Fruit fly (Drosophila melanogaster) whole organism, wandering third instar larva: ENCODE measurements around the gene CG9953.

Experiments
- Abd-B ChIP-seq: fragments of >200 bp; optimal IDR thresholded peaks from 2 replicates; lab custom pipeline; 2017; ENCODE audit warnings: missing biosample characterization, missing genetic modification characterization
- CG32264 ChIP-seq: fragments of 200-800 bp; sonication (Bioruptor generic); optimal IDR thresholded peaks from 2 replicates; lab custom pipeline; 2016; ENCODE audit warnings: missing biosample characterization, missing genetic modification characterization
- CG9705 ChIP-seq: fragments of 200-800 bp; sonication (Bioruptor generic); optimal IDR thresholded peaks from 2 replicates; lab custom pipeline; 2018; ENCODE audit warnings: missing biosample characterization, mild to moderate bottlenecking, missing genetic modification characterization
- CrebA ChIP-seq: fragments of 200-800 bp; sonication (Bioruptor generic); optimal IDR thresholded peaks from 2 replicates; lab custom pipeline; 2016; ENCODE audit warnings: missing biosample characterization, mild to moderate bottlenecking, missing genetic modification characterization, borderline replicate concordance
- Dfd ChIP-seq: fragments of >200 bp; optimal IDR thresholded peaks from 2 replicates; lab custom pipeline; 2017; ENCODE audit warnings: missing biosample characterization, missing genetic modification characterization
- HLH106 ChIP-seq: fragments of 200-800 bp; optimal IDR thresholded peaks from 3 replicates; lab custom pipeline; 2019; ENCODE audit warnings: missing biosample characterization, mild to moderate bottlenecking, missing genetic modification characterization, moderate library complexity
- Hnf4 ChIP-seq: fragments of 200-800 bp; sonication (Bioruptor generic); optimal IDR thresholded peaks from 2 replicates; lab custom pipeline; 2016; ENCODE audit warnings: missing biosample characterization, mild to moderate bottlenecking, missing genetic modification characterization
- Hr78 ChIP-seq: fragments of >200 bp; optimal IDR thresholded peaks from 2 replicates; lab custom pipeline; 2017; ENCODE audit warnings: missing biosample characterization, missing genetic modification characterization
- Jra ChIP-seq: sonication (Bioruptor generic); optimal IDR thresholded peaks from 2 replicates; lab custom pipeline; 2016; ENCODE audit warnings: missing biosample characterization, missing genetic modification characterization
- Mio ChIP-seq: sonication (Bioruptor generic); optimal IDR thresholded peaks from 2 replicates; lab custom pipeline; 2016; ENCODE audit warnings: missing biosample characterization, missing genetic modification characterization
- Myc ChIP-seq: fragments of >200 bp; optimal IDR thresholded peaks from 2 replicates; lab custom pipeline; 2017
- N ChIP-seq: fragments of >200 bp; optimal IDR thresholded peaks from 2 replicates; lab custom pipeline; 2018; ENCODE audit warnings: missing biosample characterization, missing external identifiers, missing genetic modification characterization
- OdsH ChIP-seq: fragments of 200-800 bp; sonication (Bioruptor generic); optimal IDR thresholded peaks from 2 replicates; lab custom pipeline; 2016; ENCODE audit warnings: missing biosample characterization, mild to moderate bottlenecking, missing genetic modification characterization
- Rel ChIP-seq, 2 experiments: fragments of 200-800 bp; sonication (Bioruptor generic) in 1 of 2; optimal IDR thresholded peaks; 2 replicates in 1 of 2; 3 replicates in 1 of 2; lab custom pipeline; 2016 to 2019; ENCODE audit warnings: mild to moderate bottlenecking in 2 of 2, missing biosample characterization in 2 of 2, missing genetic modification characterization in 2 of 2, moderate library complexity in 1 of 2
- Sp1 ChIP-seq: fragments of 200-800 bp; sonication (Bioruptor generic); optimal IDR thresholded peaks from 3 replicates; lab custom pipeline; 2019; ENCODE audit warnings: missing biosample characterization, mild to moderate bottlenecking, missing genetic modification characterization, moderate library complexity
- Vsx2 ChIP-seq: fragments of 200-300, 225-300 bp; sonication (Bioruptor generic); optimal IDR thresholded peaks from 2 replicates; lab custom pipeline; 2018; ENCODE audit warnings: missing biosample characterization, missing genetic modification characterization; ENCODE audit not compliant: partially characterized antibody
- br ChIP-seq: fragments of 200-800 bp; sonication (Bioruptor generic); optimal IDR thresholded peaks from 2 replicates; lab custom pipeline; 2016; ENCODE audit warnings: missing biosample characterization, missing genetic modification characterization
- brk ChIP-seq: fragments of 200-800 bp; sonication (Bioruptor generic); optimal IDR thresholded peaks from 2 replicates; lab custom pipeline; 2016; ENCODE audit warnings: missing biosample characterization, mild to moderate bottlenecking, missing genetic modification characterization
- dl ChIP-seq, 2 experiments: fragments of 175-275, 200-275 bp in 1 of 2; fragments of 200-275 bp in 1 of 2; sonication (Bioruptor generic); optimal IDR thresholded peaks; lab custom pipeline; 2018; ENCODE audit warnings: mild to moderate bottlenecking in 2 of 2, missing biosample characterization in 2 of 2, missing genetic modification characterization in 2 of 2, moderate library complexity in 2 of 2; ENCODE audit not compliant: partially characterized antibody in 2 of 2, insufficient read depth in 1 of 2
- dmrt93B ChIP-seq: fragments of 200-800 bp; sonication (Bioruptor generic); optimal IDR thresholded peaks from 2 replicates; lab custom pipeline; 2018; ENCODE audit warnings: missing biosample characterization, mild to moderate bottlenecking, missing genetic modification characterization
- dsf ChIP-seq: sonication (Bioruptor generic); optimal IDR thresholded peaks from 2 replicates; lab custom pipeline; 2016; ENCODE audit warnings: missing biosample characterization, missing genetic modification characterization, borderline replicate concordance
- ey ChIP-seq: fragments of 200-800 bp; sonication (Bioruptor generic); optimal IDR thresholded peaks from 2 replicates; lab custom pipeline; 2016; ENCODE audit warnings: missing biosample characterization, missing genetic modification characterization
- foxo ChIP-seq, 2 experiments: fragments of 200-800 bp; sonication (Bioruptor generic); optimal IDR thresholded peaks; 2 replicates in 1 of 2; 3 replicates in 1 of 2; lab custom pipeline; 2016 to 2017; ENCODE audit warnings: missing biosample characterization in 2 of 2, missing genetic modification characterization in 2 of 2
- fru ChIP-seq: fragments of 200-800 bp; sonication (Bioruptor generic); optimal IDR thresholded peaks from 3 replicates; lab custom pipeline; 2016; ENCODE audit warnings: missing biosample characterization, mild to moderate bottlenecking, missing genetic modification characterization
- h ChIP-seq: fragments of 200-800 bp; sonication (Bioruptor generic); optimal IDR thresholded peaks from 3 replicates; lab custom pipeline; 2016; ENCODE audit warnings: missing biosample characterization, mild to moderate bottlenecking, missing genetic modification characterization
- jim ChIP-seq: fragments of 175-275, 200-325 bp; sonication (Bioruptor generic); optimal IDR thresholded peaks from 2 replicates; lab custom pipeline; 2016; ENCODE audit warnings: missing biosample characterization, mild to moderate bottlenecking, missing genetic modification characterization
- pan ChIP-seq: fragments of >200 bp; optimal IDR thresholded peaks from 2 replicates; lab custom pipeline; 2017
- psq ChIP-seq: fragments of 200-800 bp; sonication (Bioruptor generic); optimal IDR thresholded peaks from 3 replicates; lab custom pipeline; 2017; ENCODE audit warnings: missing biosample characterization, mild to moderate bottlenecking, missing genetic modification characterization, moderate library complexity
- rgr ChIP-seq: fragments of 200-800 bp; sonication (Bioruptor generic); optimal IDR thresholded peaks from 3 replicates; lab custom pipeline; 2016; ENCODE audit warnings: missing biosample characterization, mild to moderate bottlenecking, missing genetic modification characterization
- sage ChIP-seq: fragments of 200-800 bp; sonication (Bioruptor generic); optimal IDR thresholded peaks from 2 replicates; lab custom pipeline; 2016; ENCODE audit warnings: missing biosample characterization, mild to moderate bottlenecking, missing genetic modification characterization
- sv ChIP-seq: fragments of 200-800 bp; sonication (Bioruptor generic); optimal IDR thresholded peaks from 3 replicates; lab custom pipeline; 2016; ENCODE audit warnings: missing biosample characterization, missing genetic modification characterization
- tai ChIP-seq: sonication (Bioruptor generic); optimal IDR thresholded peaks from 2 replicates; lab custom pipeline; 2016; ENCODE audit warnings: missing biosample characterization, missing genetic modification characterization
- woc ChIP-seq: sonication (Bioruptor generic); optimal IDR thresholded peaks from 2 replicates; lab custom pipeline; 2016; ENCODE audit warnings: missing biosample characterization, mild to moderate bottlenecking, missing genetic modification characterization

The CG9953 gene

DNA sequence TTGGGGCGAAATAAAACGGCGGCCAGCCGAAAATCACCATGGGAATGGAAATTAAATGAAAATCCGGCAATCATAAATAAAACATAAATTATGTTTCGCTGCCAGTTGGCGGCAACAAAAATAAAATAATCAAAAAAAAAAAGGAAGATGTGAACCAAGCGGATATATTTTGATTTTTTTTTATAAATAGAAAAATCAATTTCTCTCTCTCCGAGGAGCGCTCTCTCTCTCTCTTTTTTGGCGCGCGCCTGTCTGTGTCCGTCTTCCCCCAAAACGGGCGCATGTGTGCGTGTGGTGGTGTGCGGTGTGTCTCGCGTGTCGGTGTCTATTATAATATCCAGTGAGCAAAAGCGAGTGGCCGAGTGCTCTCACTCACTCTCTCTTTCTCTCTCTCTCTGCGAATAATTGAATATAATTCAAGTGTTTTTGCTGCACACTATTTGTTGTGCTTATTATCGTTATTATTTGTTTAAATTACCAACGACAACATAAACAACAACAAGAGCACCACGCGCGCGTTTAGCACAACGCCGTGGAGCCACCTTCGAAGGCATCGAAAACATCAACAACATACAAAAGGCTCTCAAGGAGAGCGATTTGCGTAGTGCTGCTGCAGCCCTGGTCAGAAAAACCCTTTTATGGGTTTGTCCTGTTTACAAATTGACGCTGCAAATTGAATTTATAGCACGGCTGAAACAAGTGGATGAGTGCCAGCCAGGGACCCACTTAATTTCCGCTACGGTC is 26.1 kb upstream of the CG9953 start:
- no peak for TF ChIP-seq CG9705 (GFP tag; lab: Kevin White, UChicago)
- no peak for TF ChIP-seq HLH106 (tag; lab: Kevin White, UChicago)
- no peak for TF ChIP-seq Vsx2 (GFP tag; lab: Kevin White, UChicago)
- TF ChIP-seq sv, result no peak
- no peak for TF ChIP-seq Dfd (GFP tag; lab: Kevin White, UChicago)
- TF ChIP-seq CrebA (GFP tag; lab: Kevin White, UChicago), result no peak
- no peak for TF ChIP-seq woc (GFP tag; lab: Kevin White, UChicago)
- TF ChIP-seq OdsH, result no peak
- no peak for TF ChIP-seq Hr78 (GFP tag; lab: Kevin White, UChicago)
- TF ChIP-seq Hnf4 (GFP tag; lab: Kevin White, UChicago), result no peak
- TF ChIP-seq ey (GFP tag; lab: Kevin White, UChicago), result no peak
- TF ChIP-seq jim, result no peak
- no peak for TF ChIP-seq N (GFP tag; lab: Kevin White, UChicago)
- no peak for TF ChIP-seq rgr (GFP tag; lab: Kevin White, UChicago)
- TF ChIP-seq pan (lab: Kevin White, UChicago), result no peak
- TF ChIP-seq tai, result no peak
- no peak for TF ChIP-seq br

DNA sequence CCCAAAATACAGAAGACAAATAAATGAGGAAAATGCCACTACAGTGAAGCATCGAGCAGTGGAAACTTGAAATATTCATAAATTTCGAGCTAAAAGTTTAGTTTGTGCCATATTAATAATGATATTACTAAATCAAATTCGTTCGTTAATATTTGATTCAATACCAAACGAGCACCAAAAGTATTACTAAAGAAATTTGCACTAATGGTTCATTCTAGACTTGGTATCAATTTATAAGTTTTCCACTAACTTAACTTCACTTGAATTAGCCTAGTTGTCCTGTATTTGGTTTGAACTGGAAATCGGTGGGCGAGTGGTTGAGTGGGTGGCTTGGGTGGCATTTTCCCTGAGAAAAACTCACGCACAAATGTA is 25.5 kb upstream of the CG9953 start:
- TF ChIP-seq sage (GFP tag; lab: Kevin White, UChicago) (no peak), Myc (lab: Kevin White, UChicago) (no peak), h (GFP tag; lab: Kevin White, UChicago) (no peak), br (no peak), Jra (GFP tag; lab: Kevin White, UChicago) (no peak), Hnf4 (GFP tag; lab: Kevin White, UChicago) (no peak), CG9705 (GFP tag; lab: Kevin White, UChicago) (no peak), CrebA (GFP tag; lab: Kevin White, UChicago) (no peak)

DNA sequence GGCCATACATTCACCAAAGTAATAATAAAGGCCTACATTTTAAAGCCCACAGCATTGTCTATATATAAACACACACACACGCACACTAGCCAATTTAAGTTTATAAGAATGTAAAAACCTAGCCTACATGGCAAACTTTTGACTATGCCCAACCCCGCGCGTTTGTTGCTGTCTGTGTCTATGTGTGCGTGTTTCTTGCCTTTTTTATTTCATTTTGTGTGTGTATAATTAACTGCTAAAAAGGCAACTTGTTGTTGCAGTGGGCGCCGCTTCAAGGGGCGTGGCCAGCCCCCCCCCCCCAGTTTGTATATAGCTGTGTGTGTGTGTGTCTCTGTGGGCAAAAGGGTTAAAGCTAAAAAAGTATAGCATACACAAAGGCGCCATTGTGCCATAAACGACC is 24.1 kb upstream of the CG9953 start:
- no peak for TF ChIP-seq CG9705 (GFP tag; lab: Kevin White, UChicago)
- no peak for TF ChIP-seq Mio (GFP tag; lab: Kevin White, UChicago)
- TF ChIP-seq sage (GFP tag; lab: Kevin White, UChicago), result no peak
- no peak for TF ChIP-seq woc (GFP tag; lab: Kevin White, UChicago)
- no peak for TF ChIP-seq dl (GFP tag; optimal IDR thresholded peaks at IDR 0.05; lab: Kevin White, UChicago; ENCODE audit: insufficient read depth in 1 of 2, partially characterized antibody in 2 of 2)
- no peak for TF ChIP-seq HLH106 (tag; lab: Kevin White, UChicago)
- no peak for TF ChIP-seq OdsH

DNA sequence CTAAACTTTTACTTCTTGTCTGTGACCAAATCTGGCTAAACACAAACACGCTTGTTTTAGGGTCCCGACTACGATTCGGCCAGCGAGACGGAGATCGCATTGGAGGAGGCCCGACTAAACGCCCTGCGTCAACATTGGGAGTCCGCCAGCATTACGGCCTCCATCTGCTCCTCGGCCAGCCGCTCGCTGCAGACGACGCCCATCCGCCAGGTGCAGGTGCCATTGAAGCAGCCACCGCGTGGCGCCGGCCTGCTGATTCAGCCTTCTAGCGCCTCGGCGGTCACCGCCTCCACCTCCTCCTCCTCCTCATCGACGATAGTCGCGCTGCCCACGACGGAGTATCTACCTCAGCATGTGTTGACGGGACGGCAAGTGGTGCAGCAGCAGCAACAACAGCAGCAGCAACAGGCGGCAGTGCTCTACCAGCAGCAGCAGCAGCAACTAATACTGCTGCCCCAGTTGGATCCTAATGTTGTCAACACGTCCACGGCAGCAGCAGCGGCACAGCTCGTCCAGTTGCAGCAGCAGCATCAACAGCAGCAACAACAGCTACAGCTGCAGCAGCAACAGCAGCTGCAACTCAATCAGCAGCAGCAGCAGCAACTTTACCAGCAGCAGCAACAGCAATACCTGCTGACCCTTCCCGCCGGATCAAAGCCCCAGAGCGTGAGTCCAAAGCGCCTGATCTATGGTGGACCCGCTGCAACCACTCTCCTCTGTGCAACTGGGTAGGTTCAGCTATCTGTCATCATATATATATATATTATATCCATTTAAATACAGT is 22.1 kb upstream of the CG9953 start:
- TF ChIP-seq Dfd (GFP tag; lab: Kevin White, UChicago) (peak; percentile 94), Vsx2 (GFP tag; lab: Kevin White, UChicago) (no peak)
- TF ChIP-seq, all 38 proteins: peak for 1

DNA sequence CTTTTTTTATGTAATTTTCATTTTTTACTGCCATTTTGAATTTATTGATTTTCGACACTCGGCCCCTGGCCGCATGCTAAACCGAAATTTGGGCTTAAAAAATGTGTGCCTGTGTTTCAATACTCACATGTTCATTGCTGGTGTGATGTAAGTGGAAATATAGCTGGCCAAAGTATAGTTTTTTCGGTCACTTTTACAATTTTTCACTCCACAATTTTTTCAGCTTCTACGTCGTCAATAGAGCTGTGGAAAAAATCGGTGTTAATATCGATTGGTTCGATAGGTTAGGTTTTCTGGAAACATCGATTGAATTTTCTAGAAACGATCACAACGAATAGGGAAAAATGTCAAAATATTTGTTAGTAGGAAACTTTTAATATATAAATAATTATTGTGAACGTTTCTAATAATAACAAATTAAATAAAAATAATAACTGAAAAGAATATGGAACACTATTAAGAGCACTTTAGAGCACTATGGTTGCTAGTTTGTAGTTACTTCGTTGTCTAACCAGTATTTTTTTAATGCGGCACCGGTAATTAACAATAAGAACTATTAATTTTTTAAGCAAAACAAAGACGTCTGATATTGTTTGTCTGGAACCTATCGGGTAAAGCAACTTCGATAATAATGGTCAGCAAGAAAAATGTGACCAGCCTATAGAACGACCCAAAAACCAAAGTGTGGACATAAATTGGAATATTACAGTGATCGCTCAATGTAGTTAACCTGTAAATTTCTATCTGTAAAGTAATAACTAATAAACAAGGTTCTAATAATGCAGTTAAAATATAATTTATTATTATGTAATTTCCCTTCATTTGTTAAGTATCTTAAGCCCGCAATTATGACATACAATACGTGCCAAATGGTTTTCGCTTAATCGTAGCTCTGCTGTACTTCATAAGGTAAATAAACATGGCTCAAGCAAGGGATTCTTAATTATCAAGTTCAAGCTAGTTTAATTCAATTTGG is 13.9 kb upstream of the CG9953 start, which contains the start of the genes CG10077 and CG9948:
CG10077 (minus strand) TSS at position 651 of the 976 bp plus-strand sequence.
CG9948 (plus strand) TSS at position 738 of the 976 bp plus-strand sequence.
- TF ChIP-seq Jra (GFP tag; lab: Kevin White, UChicago) (peak; percentile 53), N (GFP tag; lab: Kevin White, UChicago) (no peak), sv (peak; percentile 80), tai (no peak), dmrt93B (peak; percentile 84), dsf (peak; percentile 59), fru (GFP tag; lab: Kevin White, UChicago) (peak; percentile 86), rgr (GFP tag; lab: Kevin White, UChicago) (peak; percentile 92), foxo (GFP tag; optimal IDR thresholded peaks at IDR 0.05; lab: Kevin White, UChicago) (peak in 1 of 2 experiments; percentile 93), Mio (GFP tag; lab: Kevin White, UChicago) (peak; percentile 29), OdsH (peak; percentile 89), Rel (GFP tag; optimal IDR thresholded peaks at IDR 0.05; lab: Kevin White, UChicago) (no peak), Rel (tag; optimal IDR thresholded peaks at IDR 0.05; lab: Kevin White, UChicago) (peak; percentile 76), Hnf4 (GFP tag; lab: Kevin White, UChicago) (peak; percentile 85), h (GFP tag; lab: Kevin White, UChicago) (peak; percentile 90), CG32264 (GFP tag; lab: Kevin White, UChicago) (peak; percentile 41), Myc (lab: Kevin White, UChicago) (no peak), CG9705 (GFP tag; lab: Kevin White, UChicago) (peak; percentile 88), brk (GFP tag; lab: Kevin White, UChicago) (peak; percentile 90), Sp1 (GFP tag; lab: Kevin White, UChicago) (peak; percentile 91), psq (GFP tag; lab: Kevin White, UChicago) (peak; percentile 83), Hr78 (GFP tag; lab: Kevin White, UChicago) (no peak), Abd-B (no peak), ey (GFP tag; lab: Kevin White, UChicago) (peak; percentile 87), woc (GFP tag; lab: Kevin White, UChicago) (peak; percentile 85), HLH106 (tag; lab: Kevin White, UChicago) (peak; percentile 94)
